Worm (Caenorhabditis elegans) whole organism, late embryonic: ENCODE data around the gene K07H8.11.

Experiments
- fkh-10 ChIP-seq: fragments of 150-350 bp; optimal IDR thresholded peaks from 2 replicates; lab custom pipeline; 2014; ENCODE audit warnings: missing biosample characterization, missing genetic modification reagents, missing genetic modification characterization
- nfya-1 ChIP-seq: sonication (generic microtip); optimal IDR thresholded peaks from 2 replicates; lab custom pipeline; 2017; ENCODE audit warnings: missing genetic modification characterization, mild to moderate bottlenecking, missing compliant biosample characterization, antibody characterized with exemption, moderate library complexity
- pros-1 ChIP-seq: fragments of 150-350 bp; optimal IDR thresholded peaks from 2 replicates; lab custom pipeline; 2014; ENCODE audit warnings: missing biosample characterization, missing genetic modification reagents, missing genetic modification characterization

DNA sequence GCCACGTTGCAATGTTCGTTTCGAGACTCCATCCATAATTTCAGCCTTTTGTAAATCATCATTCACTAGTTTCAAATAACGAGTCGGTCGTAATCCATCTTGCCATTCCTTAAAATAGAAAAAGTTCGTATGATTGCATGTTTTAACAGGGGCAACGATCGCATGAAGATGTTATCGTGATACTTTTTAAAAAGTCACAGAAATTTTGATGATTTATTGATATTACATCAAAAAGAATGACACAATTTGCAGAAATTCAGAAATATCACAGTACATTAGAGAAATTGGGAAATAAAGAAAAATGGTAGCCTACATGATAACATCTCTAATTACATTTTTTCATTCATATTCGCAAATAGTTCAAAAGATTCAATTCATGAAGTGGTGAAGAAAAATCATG, 1.8 kb downstream of the K07H8.11 start:
- TF ChIP-seq nfya-1 (tag; lab: Kevin White, UChicago): no peak
- no peak for TF ChIP-seq fkh-10 (GFP tag; lab: Kevin White, UChicago)
- TF ChIP-seq pros-1 (tag; lab: Kevin White, UChicago): no peak
